Fruit fly (Drosophila melanogaster) whole organism, wandering third instar larva: ENCODE results near the gene Mbs.

Source experiments
- Abd-B ChIP-seq: fragments of >200 bp; optimal IDR thresholded peaks from 2 replicates; lab custom pipeline; 2017; ENCODE audit warnings: missing biosample characterization, missing genetic modification characterization
- CG32264 ChIP-seq: fragments of 200-800 bp; sonication (Bioruptor generic); optimal IDR thresholded peaks from 2 replicates; lab custom pipeline; 2016; ENCODE audit warnings: missing biosample characterization, missing genetic modification characterization
- CG9705 ChIP-seq: fragments of 200-800 bp; sonication (Bioruptor generic); optimal IDR thresholded peaks from 2 replicates; lab custom pipeline; 2018; ENCODE audit warnings: missing biosample characterization, mild to moderate bottlenecking, missing genetic modification characterization
- CrebA ChIP-seq: fragments of 200-800 bp; sonication (Bioruptor generic); optimal IDR thresholded peaks from 2 replicates; lab custom pipeline; 2016; ENCODE audit warnings: missing biosample characterization, mild to moderate bottlenecking, missing genetic modification characterization, borderline replicate concordance
- Dfd ChIP-seq: fragments of >200 bp; optimal IDR thresholded peaks from 2 replicates; lab custom pipeline; 2017; ENCODE audit warnings: missing biosample characterization, missing genetic modification characterization
- Dif ChIP-seq: fragments of 200-275, 200-300 bp; sonication (Bioruptor generic); optimal IDR thresholded peaks from 2 replicates; lab custom pipeline; 2018; ENCODE audit warnings: missing biosample characterization, missing genetic modification characterization; ENCODE audit not compliant: partially characterized antibody
- GATAd ChIP-seq: sonication (Bioruptor generic); optimal IDR thresholded peaks from 2 replicates; lab custom pipeline; 2016; ENCODE audit warnings: missing biosample characterization, missing genetic modification characterization
- HLH106 ChIP-seq: fragments of 200-800 bp; optimal IDR thresholded peaks from 3 replicates; lab custom pipeline; 2019; ENCODE audit warnings: missing biosample characterization, mild to moderate bottlenecking, missing genetic modification characterization, moderate library complexity
- Hnf4 ChIP-seq: fragments of 200-800 bp; sonication (Bioruptor generic); optimal IDR thresholded peaks from 2 replicates; lab custom pipeline; 2016; ENCODE audit warnings: missing biosample characterization, mild to moderate bottlenecking, missing genetic modification characterization
- Hr78 ChIP-seq: fragments of >200 bp; optimal IDR thresholded peaks from 2 replicates; lab custom pipeline; 2017; ENCODE audit warnings: missing biosample characterization, missing genetic modification characterization
- Hr83 ChIP-seq: fragments of 200-300 bp; sonication (Bioruptor generic); optimal IDR thresholded peaks from 2 replicates; lab custom pipeline; 2016; ENCODE audit warnings: missing biosample characterization, mild to moderate bottlenecking, missing genetic modification characterization, moderate library complexity; ENCODE audit not compliant: poor library complexity, severe bottlenecking
- Jra ChIP-seq: sonication (Bioruptor generic); optimal IDR thresholded peaks from 2 replicates; lab custom pipeline; 2016; ENCODE audit warnings: missing biosample characterization, missing genetic modification characterization
- Mio ChIP-seq: sonication (Bioruptor generic); optimal IDR thresholded peaks from 2 replicates; lab custom pipeline; 2016; ENCODE audit warnings: missing biosample characterization, missing genetic modification characterization
- Myc ChIP-seq: fragments of >200 bp; optimal IDR thresholded peaks from 2 replicates; lab custom pipeline; 2017
- N ChIP-seq: fragments of >200 bp; optimal IDR thresholded peaks from 2 replicates; lab custom pipeline; 2018; ENCODE audit warnings: missing biosample characterization, missing external identifiers, missing genetic modification characterization
- OdsH ChIP-seq: fragments of 200-800 bp; sonication (Bioruptor generic); optimal IDR thresholded peaks from 2 replicates; lab custom pipeline; 2016; ENCODE audit warnings: missing biosample characterization, mild to moderate bottlenecking, missing genetic modification characterization
- Rel ChIP-seq, 2 experiments: fragments of 200-800 bp; sonication (Bioruptor generic) in 1 of 2; optimal IDR thresholded peaks; 2 replicates in 1 of 2; 3 replicates in 1 of 2; lab custom pipeline; 2016 to 2019; ENCODE audit warnings: mild to moderate bottlenecking in 2 of 2, missing biosample characterization in 2 of 2, missing genetic modification characterization in 2 of 2, moderate library complexity in 1 of 2
- Sp1 ChIP-seq: fragments of 200-800 bp; sonication (Bioruptor generic); optimal IDR thresholded peaks from 3 replicates; lab custom pipeline; 2019; ENCODE audit warnings: missing biosample characterization, mild to moderate bottlenecking, missing genetic modification characterization, moderate library complexity
- Vsx2 ChIP-seq: fragments of 200-300, 225-300 bp; sonication (Bioruptor generic); optimal IDR thresholded peaks from 2 replicates; lab custom pipeline; 2018; ENCODE audit warnings: missing biosample characterization, missing genetic modification characterization; ENCODE audit not compliant: partially characterized antibody
- br ChIP-seq: fragments of 200-800 bp; sonication (Bioruptor generic); optimal IDR thresholded peaks from 2 replicates; lab custom pipeline; 2016; ENCODE audit warnings: missing biosample characterization, missing genetic modification characterization
- brk ChIP-seq: fragments of 200-800 bp; sonication (Bioruptor generic); optimal IDR thresholded peaks from 2 replicates; lab custom pipeline; 2016; ENCODE audit warnings: missing biosample characterization, mild to moderate bottlenecking, missing genetic modification characterization
- dl ChIP-seq, 2 experiments: fragments of 175-275, 200-275 bp in 1 of 2; fragments of 200-275 bp in 1 of 2; sonication (Bioruptor generic); optimal IDR thresholded peaks; lab custom pipeline; 2018; ENCODE audit warnings: mild to moderate bottlenecking in 2 of 2, missing biosample characterization in 2 of 2, missing genetic modification characterization in 2 of 2, moderate library complexity in 2 of 2; ENCODE audit not compliant: partially characterized antibody in 2 of 2, insufficient read depth in 1 of 2
- dmrt93B ChIP-seq: fragments of 200-800 bp; sonication (Bioruptor generic); optimal IDR thresholded peaks from 2 replicates; lab custom pipeline; 2018; ENCODE audit warnings: missing biosample characterization, mild to moderate bottlenecking, missing genetic modification characterization
- dsf ChIP-seq: sonication (Bioruptor generic); optimal IDR thresholded peaks from 2 replicates; lab custom pipeline; 2016; ENCODE audit warnings: missing biosample characterization, missing genetic modification characterization, borderline replicate concordance
- ey ChIP-seq: fragments of 200-800 bp; sonication (Bioruptor generic); optimal IDR thresholded peaks from 2 replicates; lab custom pipeline; 2016; ENCODE audit warnings: missing biosample characterization, missing genetic modification characterization
- foxo ChIP-seq, 2 experiments: fragments of 200-800 bp; sonication (Bioruptor generic); optimal IDR thresholded peaks; 2 replicates in 1 of 2; 3 replicates in 1 of 2; lab custom pipeline; 2016 to 2017; ENCODE audit warnings: missing biosample characterization in 2 of 2, missing genetic modification characterization in 2 of 2
- fru ChIP-seq: fragments of 200-800 bp; sonication (Bioruptor generic); optimal IDR thresholded peaks from 3 replicates; lab custom pipeline; 2016; ENCODE audit warnings: missing biosample characterization, mild to moderate bottlenecking, missing genetic modification characterization
- h ChIP-seq: fragments of 200-800 bp; sonication (Bioruptor generic); optimal IDR thresholded peaks from 3 replicates; lab custom pipeline; 2016; ENCODE audit warnings: missing biosample characterization, mild to moderate bottlenecking, missing genetic modification characterization
- jim ChIP-seq: fragments of 175-275, 200-325 bp; sonication (Bioruptor generic); optimal IDR thresholded peaks from 2 replicates; lab custom pipeline; 2016; ENCODE audit warnings: missing biosample characterization, mild to moderate bottlenecking, missing genetic modification characterization
- lola ChIP-seq: fragments of >200 bp; optimal IDR thresholded peaks from 2 replicates; lab custom pipeline; 2017; ENCODE audit warnings: missing biosample characterization, missing genetic modification characterization
- pan ChIP-seq: fragments of >200 bp; optimal IDR thresholded peaks from 2 replicates; lab custom pipeline; 2017
- psq ChIP-seq: fragments of 200-800 bp; sonication (Bioruptor generic); optimal IDR thresholded peaks from 3 replicates; lab custom pipeline; 2017; ENCODE audit warnings: missing biosample characterization, mild to moderate bottlenecking, missing genetic modification characterization, moderate library complexity
- rgr ChIP-seq: fragments of 200-800 bp; sonication (Bioruptor generic); optimal IDR thresholded peaks from 3 replicates; lab custom pipeline; 2016; ENCODE audit warnings: missing biosample characterization, mild to moderate bottlenecking, missing genetic modification characterization
- sage ChIP-seq: fragments of 200-800 bp; sonication (Bioruptor generic); optimal IDR thresholded peaks from 2 replicates; lab custom pipeline; 2016; ENCODE audit warnings: missing biosample characterization, mild to moderate bottlenecking, missing genetic modification characterization
- sv ChIP-seq: fragments of 200-800 bp; sonication (Bioruptor generic); optimal IDR thresholded peaks from 3 replicates; lab custom pipeline; 2016; ENCODE audit warnings: missing biosample characterization, missing genetic modification characterization
- tai ChIP-seq: sonication (Bioruptor generic); optimal IDR thresholded peaks from 2 replicates; lab custom pipeline; 2016; ENCODE audit warnings: missing biosample characterization, missing genetic modification characterization
- usp ChIP-seq: fragments of >200 bp; optimal IDR thresholded peaks from 2 replicates; lab custom pipeline; 2017; ENCODE audit warnings: missing biosample characterization, missing genetic modification characterization
- woc ChIP-seq: sonication (Bioruptor generic); optimal IDR thresholded peaks from 2 replicates; lab custom pipeline; 2016; ENCODE audit warnings: missing biosample characterization, mild to moderate bottlenecking, missing genetic modification characterization

Mbs gene

DNA sequence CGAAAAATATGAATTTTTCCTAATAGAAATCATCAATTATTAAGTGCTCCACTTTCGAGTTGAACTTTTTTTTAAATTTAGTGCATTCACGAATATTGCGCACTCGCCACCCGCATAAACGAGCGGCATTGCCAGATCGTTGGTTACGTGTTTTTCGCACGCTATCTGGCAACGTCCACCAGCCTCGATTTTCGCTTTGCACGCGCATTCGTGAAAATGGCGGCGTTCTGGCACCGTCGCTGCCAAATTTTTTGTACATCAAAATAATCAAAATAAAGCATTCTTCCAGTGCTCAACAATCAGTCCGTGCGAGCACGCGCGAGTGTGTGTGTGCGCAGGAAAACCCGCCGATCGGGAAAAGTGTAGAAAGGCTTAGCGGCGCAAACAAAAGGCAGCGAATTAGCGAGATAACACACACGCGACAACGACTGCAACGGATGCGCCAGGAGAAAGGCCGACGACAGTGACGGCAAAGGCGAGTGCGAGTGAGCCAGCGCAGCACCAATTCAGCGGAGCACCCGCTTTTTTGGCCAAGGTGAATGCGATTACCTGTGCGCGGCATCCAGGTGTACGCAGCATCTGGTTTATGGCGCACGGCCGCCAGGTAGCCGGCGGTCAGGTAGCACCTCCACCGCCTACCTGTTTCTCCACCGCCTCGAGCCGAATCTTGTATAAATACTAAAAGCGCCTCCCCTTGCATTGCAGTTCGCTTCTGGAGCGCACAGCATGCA lies 62.0 kb downstream of the Mbs start (continued):
- TF ChIP-seq Hr78 (GFP tag; lab: Kevin White, UChicago) (no peak), OdsH (GFP tag; lab: Kevin White, UChicago) (peak; percentile 92), dl (GFP tag; optimal IDR thresholded peaks at IDR 0.05; lab: Kevin White, UChicago; ENCODE audit: insufficient read depth in 1 of 2, partially characterized antibody in 2 of 2) (no peak), N (no peak), Sp1 (peak; percentile 84), Vsx2 (GFP tag; lab: Kevin White, UChicago) (no peak)

dm6 chr3L:16121791-16122190 lies 70.0 kb downstream of the Mbs start, which contains the start of gene Strump:
TSS of gene Strump (plus strand) at chr3L:16122002.
- no peak for TF ChIP-seq Hr78 (GFP tag; lab: Kevin White, UChicago)
- TF ChIP-seq woc = no peak
- no peak for TF ChIP-seq Sp1
- TF ChIP-seq Mio (GFP tag; lab: Kevin White, UChicago) = no peak
- no peak for TF ChIP-seq CrebA (GFP tag; lab: Kevin White, UChicago)
- TF ChIP-seq Dif (GFP tag; lab: Kevin White, UChicago) = no peak
- no peak for TF ChIP-seq lola (GFP tag; lab: Kevin White, UChicago)
- TF ChIP-seq HLH106 (tag; lab: Kevin White, UChicago) = no peak
- no peak for TF ChIP-seq Myc

- TF ChIP-seq Dif (GFP tag; lab: Kevin White, UChicago) (no peak), sage (GFP tag; lab: Kevin White, UChicago) (no peak), br (GFP tag; lab: Kevin White, UChicago) (peak; percentile 94), Jra (GFP tag; lab: Kevin White, UChicago) (peak; percentile 82), Dfd (no peak), psq (GFP tag; lab: Kevin White, UChicago) (peak; percentile 79), Abd-B (GFP tag; lab: Kevin White, UChicago) (no peak), h (peak; percentile 94), dl (GFP tag; optimal IDR thresholded peaks at IDR 0.05; lab: Kevin White, UChicago; ENCODE audit: insufficient read depth in 1 of 2, partially characterized antibody in 2 of 2) (no peak), brk (GFP tag; lab: Kevin White, UChicago) (no peak), GATAd (GFP tag; lab: Kevin White, UChicago) (no peak), CG9705 (GFP tag; lab: Kevin White, UChicago) (peak; percentile 76), lola (GFP tag; lab: Kevin White, UChicago) (no peak), Hnf4 (GFP tag; lab: Kevin White, UChicago) (peak; percentile 84), ey (GFP tag; lab: Kevin White, UChicago) (peak; percentile 93), fru (GFP tag; lab: Kevin White, UChicago) (peak; percentile 92), jim (no peak), sv (GFP tag; lab: Kevin White, UChicago) (peak; percentile 79), usp (GFP tag; lab: Kevin White, UChicago) (no peak), CrebA (GFP tag; lab: Kevin White, UChicago) (no peak), OdsH (GFP tag; lab: Kevin White, UChicago) (peak; percentile 93), dmrt93B (GFP tag; lab: Kevin White, UChicago) (no peak), woc (peak; percentile 96), Vsx2 (GFP tag; lab: Kevin White, UChicago) (no peak), pan (no peak), Mio (GFP tag; lab: Kevin White, UChicago) (peak; percentile 43), foxo (GFP tag; optimal IDR thresholded peaks at IDR 0.05; lab: Kevin White, UChicago) (peak; percentile 55 to 94), rgr (peak; percentile 94), Hr78 (GFP tag; lab: Kevin White, UChicago) (no peak), CG32264 (peak; percentile 84), Sp1 (peak; percentile 90), Rel (GFP tag; optimal IDR thresholded peaks at IDR 0.05; lab: Kevin White, UChicago) (peak; percentile 50), Rel (tag; optimal IDR thresholded peaks at IDR 0.05; lab: Kevin White, UChicago) (peak; percentile 77), Hr83 (GFP tag; lab: Kevin White, UChicago) (peak; percentile 38), dsf (GFP tag; lab: Kevin White, UChicago) (no peak), Myc (peak; percentile 85), N (no peak), tai (GFP tag; lab: Kevin White, UChicago) (no peak), HLH106 (tag; lab: Kevin White, UChicago) (peak; percentile 88)
Measured at dm6 chr3L:16128481-16128972, 76.8 kb downstream of the Mbs start, which contains the start of gene Pgm1. TSS of gene Pgm1 (minus strand) at chr3L:16128531.
